Fruit fly (Drosophila melanogaster): ENCODE data around the gene CG43736.
A peak's percentile ranks its signal among the peaks of the same experiment; 100 is the strongest.

The CG43736 gene

DNA sequence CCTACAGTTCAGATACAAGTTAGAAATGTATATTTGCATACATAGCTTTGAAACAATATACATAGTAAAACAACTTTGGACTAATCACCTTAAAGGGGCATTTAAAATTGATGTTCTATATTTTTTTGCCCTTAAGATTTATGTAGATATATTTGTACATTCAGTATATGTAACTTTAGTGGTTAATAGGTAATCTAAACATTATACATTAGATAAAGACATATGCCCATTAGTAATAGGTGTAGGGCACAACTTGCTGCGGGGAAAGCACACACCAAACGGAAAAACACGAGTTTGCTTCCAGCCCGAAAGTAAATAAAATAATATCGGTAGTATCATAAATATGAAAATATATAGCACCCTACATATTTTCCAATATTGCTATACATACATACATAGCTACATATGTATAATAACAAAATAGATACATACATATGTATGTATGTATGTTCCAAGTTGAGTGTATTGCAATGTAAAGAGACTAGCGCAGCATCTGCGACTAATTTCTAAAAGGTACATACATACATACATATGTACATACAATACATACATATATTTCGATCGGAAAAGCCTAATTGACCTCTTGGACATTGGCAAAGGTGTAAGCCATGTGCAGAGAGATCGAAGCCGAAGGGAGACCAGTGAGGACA, at the start of gene CG43736 (continued):
- no peak; the same call in 2 of the 3 replicates for TF ChIP-seq gce (GFP tag; IDR thresholded peaks at IDR 0.05)
- peak; percentile 90 for TF ChIP-seq danr (GFP tag; IDR thresholded peaks at IDR 0.05)
- peak; percentile 67 for TF ChIP-seq tup (GFP tag; optimal IDR thresholded peaks at IDR 0.05)
- no peak for TF ChIP-seq hb (GFP tag; IDR thresholded peaks at IDR 0.05; ENCODE audit: partially characterized antibody)
- no peak for TF ChIP-seq br (optimal IDR thresholded peaks at IDR 0.05)
- TF ChIP-seq slou (GFP tag; optimal IDR thresholded peaks at IDR 0.05): peak; percentile 87
- no peak for TF ChIP-seq hbn (GFP tag; IDR thresholded peaks at IDR 0.05; ENCODE audit: partially characterized antibody)
- TF ChIP-seq CG10543 (GFP tag; optimal IDR thresholded peaks at IDR 0.05): peak; percentile 73
- TF ChIP-seq ttk (GFP tag; IDR thresholded peaks at IDR 0.05): peak; percentile 79
- peak; percentile 99 for TF ChIP-seq CoRest (tag; optimal IDR thresholded peaks at IDR 0.05)
- peak in 1 of 2 experiments; percentile 98 for TF ChIP-seq Hr78 (GFP tag; optimal IDR thresholded peaks at IDR 0.05)
- TF ChIP-seq CG31441 (GFP tag; IDR thresholded peaks at IDR 0.05): peak; percentile 99
- peak; percentile 98 for TF ChIP-seq CG2712 (tag; optimal IDR thresholded peaks at IDR 0.05)
- TF ChIP-seq CG3726 (GFP tag; IDR thresholded peaks at IDR 0.05): peak; percentile 77; the same call in 2 of the 3 replicates
- TF ChIP-seq sim (GFP tag; IDR thresholded peaks at IDR 0.05): 0 out of 2 replicates have a peak, but pooled peaks have one; percentile 12
- TF ChIP-seq CG15696 (tag; optimal IDR thresholded peaks at IDR 0.05): peak; percentile 92
- TF ChIP-seq ase (GFP tag; IDR thresholded peaks at IDR 0.05): peak; percentile 86
- peak; percentile 83 for TF ChIP-seq CG9215 (GFP tag; IDR thresholded peaks at IDR 0.05)
- TF ChIP-seq CG7556 (GFP tag; optimal IDR thresholded peaks at IDR 0.05): peak; percentile 98
- TF ChIP-seq caup (GFP tag; optimal IDR thresholded peaks at IDR 0.05; ENCODE audit: severe bottlenecking): peak; percentile 93
- TF ChIP-seq CG5245 (GFP tag; optimal IDR thresholded peaks at IDR 0.05): peak; percentile 85
- TF ChIP-seq grau (tag; optimal IDR thresholded peaks at IDR 0.05): peak; percentile 97
- no peak for TF ChIP-seq tna (GFP tag; IDR thresholded peaks at IDR 0.05; ENCODE audit: partially characterized antibody)
- peak; percentile 99 for TF ChIP-seq CG17361 (GFP tag; IDR thresholded peaks at IDR 0.05)
- TF ChIP-seq CG10654 (GFP tag; optimal IDR thresholded peaks at IDR 0.05): peak; percentile 94
- TF ChIP-seq Sox100B (GFP tag; optimal IDR thresholded peaks at IDR 0.05): peak; percentile 98
- TF ChIP-seq CG2120 (GFP tag; optimal IDR thresholded peaks at IDR 0.05): peak; percentile 97
- peak; percentile 89 for TF ChIP-seq ewg (GFP tag; optimal IDR thresholded peaks at IDR 0.05)
- peak; percentile 92 for TF ChIP-seq CrebB (tag; optimal IDR thresholded peaks at IDR 0.05)
- TF ChIP-seq CG30403 (GFP tag; optimal IDR thresholded peaks at IDR 0.05): peak; percentile 97
- TF ChIP-seq crol (GFP tag; IDR thresholded peaks at IDR 0.05): no peak
- peak; percentile 97 for TF ChIP-seq CG12391 (tag; optimal IDR thresholded peaks at IDR 0.05)
- peak; percentile 76 for TF ChIP-seq B-H1 (GFP tag; IDR thresholded peaks at IDR 0.05)
- peak; percentile 87 for TF ChIP-seq Mrtf (GFP tag; IDR thresholded peaks at IDR 0.05)
- no peak for TF ChIP-seq bowl (GFP tag; IDR thresholded peaks at IDR 0.05)
- peak; percentile 83 for TF ChIP-seq CG2202 (tag; optimal IDR thresholded peaks at IDR 0.05)
- no peak for TF ChIP-seq Opbp (GFP tag; IDR thresholded peaks at IDR 0.05; ENCODE audit: partially characterized antibody)
- peak; percentile 92 for TF ChIP-seq HLH54F (GFP tag; optimal IDR thresholded peaks at IDR 0.05)
- TF ChIP-seq CG14710 (tag; optimal IDR thresholded peaks at IDR 0.05): peak; percentile 96
- peak; percentile 92 for TF ChIP-seq Max (GFP tag; optimal IDR thresholded peaks at IDR 0.05)
- peak; percentile 87 to 98 for TF ChIP-seq Hr51 (GFP tag; optimal IDR thresholded peaks at IDR 0.05)
- peak; percentile 91 for TF ChIP-seq slbo (GFP tag; IDR thresholded peaks at IDR 0.05)
- peak; percentile 91 for TF ChIP-seq Xrp1 (GFP tag; IDR thresholded peaks at IDR 0.05)
- peak; percentile 59 for TF ChIP-seq gcm2 (GFP tag; optimal IDR thresholded peaks at IDR 0.05)
- TF ChIP-seq CG13624 (GFP tag; optimal IDR thresholded peaks at IDR 0.05): peak; percentile 87
- peak; percentile 57; the same call in 1 of the 2 replicates for TF ChIP-seq E2f2 (GFP tag; IDR thresholded peaks at IDR 0.05)
- TF ChIP-seq CG17328 (GFP tag; IDR thresholded peaks at IDR 0.05): peak; percentile 76
- TF ChIP-seq trem (tag; optimal IDR thresholded peaks at IDR 0.05): peak; percentile 94
- no peak for TF ChIP-seq CG13287 (GFP tag; IDR thresholded peaks at IDR 0.05; ENCODE audit: partially characterized antibody)

Data from whole organism, embryonic.